Fruit fly (Drosophila melanogaster) whole organism, pupa: ENCODE results near the gene CG7879.

Source experiments
- CG15710 ChIP-seq: fragments of 200-800 bp; sonication (Bioruptor generic); optimal IDR thresholded peaks from 2 replicates; lab custom pipeline; 2018; ENCODE audit warnings: missing biosample characterization, mild to moderate bottlenecking, missing genetic modification characterization, moderate library complexity
- CG34367 ChIP-seq: fragments of 200-800 bp; sonication (Bioruptor generic); optimal IDR thresholded peaks from 2 replicates; lab custom pipeline; 2018; ENCODE audit warnings: missing biosample characterization, mild to moderate bottlenecking, missing genetic modification characterization
- CG8159 ChIP-seq: fragments of 200-800 bp; sonication (Bioruptor generic); optimal IDR thresholded peaks from 3 replicates; lab custom pipeline; 2018; ENCODE audit warnings: missing biosample characterization, mild to moderate bottlenecking, missing genetic modification characterization, moderate library complexity
- CG9948 ChIP-seq: fragments of 200-800 bp; sonication (Bioruptor generic); optimal IDR thresholded peaks from 2 replicates; lab custom pipeline; 2018; ENCODE audit warnings: missing biosample characterization, mild to moderate bottlenecking, missing genetic modification characterization, moderate library complexity
- EcR ChIP-seq: fragments of 200-800 bp; sonication (Bioruptor generic); optimal IDR thresholded peaks from 3 replicates; lab custom pipeline; 2019; ENCODE audit warnings: missing biosample characterization, missing genetic modification characterization, mild to moderate bottlenecking, moderate library complexity, missing genetic modification reagents
- Pif1A ChIP-seq: fragments of 200-800 bp; sonication (Bioruptor generic); optimal IDR thresholded peaks from 3 replicates; lab custom pipeline; 2016; ENCODE audit warnings: missing biosample characterization, missing genetic modification characterization
- Snoo ChIP-seq: fragments of 200-800 bp; sonication (Bioruptor generic); optimal IDR thresholded peaks from 3 replicates; lab custom pipeline; 2017; ENCODE audit warnings: missing biosample characterization, mild to moderate bottlenecking, missing genetic modification characterization, inconsistent platforms
- rn ChIP-seq: fragments of 200-800 bp; sonication (Bioruptor generic); IDR thresholded peaks from 2 replicates; pipeline ENCODE4 v1.3.6; 2022; ENCODE audit warnings: missing biosample characterization, missing genetic modification characterization

- TF ChIP-seq rn (GFP tag; lab: Robert Waterston, UW): no peak
- no peak for TF ChIP-seq CG34367 (tag; lab: Kevin White, UChicago)
- TF ChIP-seq CG15710 (tag; lab: Kevin White, UChicago): no peak
- no peak for TF ChIP-seq CG8159
- TF ChIP-seq Pif1A (GFP tag; lab: Kevin White, UChicago): no peak
- no peak for TF ChIP-seq EcR (GFP tag; lab: Kevin White, UChicago)
- TF ChIP-seq CG9948 (tag; lab: Kevin White, UChicago): no peak
- no peak for TF ChIP-seq Snoo (tag; lab: Kevin White, UChicago)
Measured at dm6 chr3L:1573191-1573590, 4.8 kb upstream of the CG7879 start.
